Fruit fly (Drosophila melanogaster) whole organism, wandering third instar larva: ENCODE measurements around the gene mRpL30.

Experiments used
- Abd-B ChIP-seq: fragments of >200 bp; optimal IDR thresholded peaks from 2 replicates; lab custom pipeline; 2017; ENCODE audit warnings: missing biosample characterization, missing genetic modification characterization
- CG32264 ChIP-seq: fragments of 200-800 bp; sonication (Bioruptor generic); optimal IDR thresholded peaks from 2 replicates; lab custom pipeline; 2016; ENCODE audit warnings: missing biosample characterization, missing genetic modification characterization
- CG9705 ChIP-seq: fragments of 200-800 bp; sonication (Bioruptor generic); optimal IDR thresholded peaks from 2 replicates; lab custom pipeline; 2018; ENCODE audit warnings: missing biosample characterization, mild to moderate bottlenecking, missing genetic modification characterization
- CrebA ChIP-seq: fragments of 200-800 bp; sonication (Bioruptor generic); optimal IDR thresholded peaks from 2 replicates; lab custom pipeline; 2016; ENCODE audit warnings: missing biosample characterization, mild to moderate bottlenecking, missing genetic modification characterization, borderline replicate concordance
- Dfd ChIP-seq: fragments of >200 bp; optimal IDR thresholded peaks from 2 replicates; lab custom pipeline; 2017; ENCODE audit warnings: missing biosample characterization, missing genetic modification characterization
- Dif ChIP-seq: fragments of 200-275, 200-300 bp; sonication (Bioruptor generic); optimal IDR thresholded peaks from 2 replicates; lab custom pipeline; 2018; ENCODE audit warnings: missing biosample characterization, missing genetic modification characterization; ENCODE audit not compliant: partially characterized antibody
- GATAd ChIP-seq: sonication (Bioruptor generic); optimal IDR thresholded peaks from 2 replicates; lab custom pipeline; 2016; ENCODE audit warnings: missing biosample characterization, missing genetic modification characterization
- HLH106 ChIP-seq: fragments of 200-800 bp; optimal IDR thresholded peaks from 3 replicates; lab custom pipeline; 2019; ENCODE audit warnings: missing biosample characterization, mild to moderate bottlenecking, missing genetic modification characterization, moderate library complexity
- Hnf4 ChIP-seq: fragments of 200-800 bp; sonication (Bioruptor generic); optimal IDR thresholded peaks from 2 replicates; lab custom pipeline; 2016; ENCODE audit warnings: missing biosample characterization, mild to moderate bottlenecking, missing genetic modification characterization
- Hr78 ChIP-seq: fragments of >200 bp; optimal IDR thresholded peaks from 2 replicates; lab custom pipeline; 2017; ENCODE audit warnings: missing biosample characterization, missing genetic modification characterization
- Hr83 ChIP-seq: fragments of 200-300 bp; sonication (Bioruptor generic); optimal IDR thresholded peaks from 2 replicates; lab custom pipeline; 2016; ENCODE audit warnings: missing biosample characterization, mild to moderate bottlenecking, missing genetic modification characterization, moderate library complexity; ENCODE audit not compliant: poor library complexity, severe bottlenecking
- Jra ChIP-seq: sonication (Bioruptor generic); optimal IDR thresholded peaks from 2 replicates; lab custom pipeline; 2016; ENCODE audit warnings: missing biosample characterization, missing genetic modification characterization
- Mio ChIP-seq: sonication (Bioruptor generic); optimal IDR thresholded peaks from 2 replicates; lab custom pipeline; 2016; ENCODE audit warnings: missing biosample characterization, missing genetic modification characterization
- Myc ChIP-seq: fragments of >200 bp; optimal IDR thresholded peaks from 2 replicates; lab custom pipeline; 2017
- N ChIP-seq: fragments of >200 bp; optimal IDR thresholded peaks from 2 replicates; lab custom pipeline; 2018; ENCODE audit warnings: missing biosample characterization, missing external identifiers, missing genetic modification characterization
- OdsH ChIP-seq: fragments of 200-800 bp; sonication (Bioruptor generic); optimal IDR thresholded peaks from 2 replicates; lab custom pipeline; 2016; ENCODE audit warnings: missing biosample characterization, mild to moderate bottlenecking, missing genetic modification characterization
- Rel ChIP-seq, 2 experiments: fragments of 200-800 bp; sonication (Bioruptor generic) in 1 of 2; optimal IDR thresholded peaks; 2 replicates in 1 of 2; 3 replicates in 1 of 2; lab custom pipeline; 2016 to 2019; ENCODE audit warnings: mild to moderate bottlenecking in 2 of 2, missing biosample characterization in 2 of 2, missing genetic modification characterization in 2 of 2, moderate library complexity in 1 of 2
- Sp1 ChIP-seq: fragments of 200-800 bp; sonication (Bioruptor generic); optimal IDR thresholded peaks from 3 replicates; lab custom pipeline; 2019; ENCODE audit warnings: missing biosample characterization, mild to moderate bottlenecking, missing genetic modification characterization, moderate library complexity
- Vsx2 ChIP-seq: fragments of 200-300, 225-300 bp; sonication (Bioruptor generic); optimal IDR thresholded peaks from 2 replicates; lab custom pipeline; 2018; ENCODE audit warnings: missing biosample characterization, missing genetic modification characterization; ENCODE audit not compliant: partially characterized antibody
- br ChIP-seq: fragments of 200-800 bp; sonication (Bioruptor generic); optimal IDR thresholded peaks from 2 replicates; lab custom pipeline; 2016; ENCODE audit warnings: missing biosample characterization, missing genetic modification characterization
- brk ChIP-seq: fragments of 200-800 bp; sonication (Bioruptor generic); optimal IDR thresholded peaks from 2 replicates; lab custom pipeline; 2016; ENCODE audit warnings: missing biosample characterization, mild to moderate bottlenecking, missing genetic modification characterization
- dl ChIP-seq, 2 experiments: fragments of 175-275, 200-275 bp in 1 of 2; fragments of 200-275 bp in 1 of 2; sonication (Bioruptor generic); optimal IDR thresholded peaks; lab custom pipeline; 2018; ENCODE audit warnings: mild to moderate bottlenecking in 2 of 2, missing biosample characterization in 2 of 2, missing genetic modification characterization in 2 of 2, moderate library complexity in 2 of 2; ENCODE audit not compliant: partially characterized antibody in 2 of 2, insufficient read depth in 1 of 2
- dmrt93B ChIP-seq: fragments of 200-800 bp; sonication (Bioruptor generic); optimal IDR thresholded peaks from 2 replicates; lab custom pipeline; 2018; ENCODE audit warnings: missing biosample characterization, mild to moderate bottlenecking, missing genetic modification characterization
- dsf ChIP-seq: sonication (Bioruptor generic); optimal IDR thresholded peaks from 2 replicates; lab custom pipeline; 2016; ENCODE audit warnings: missing biosample characterization, missing genetic modification characterization, borderline replicate concordance
- ey ChIP-seq: fragments of 200-800 bp; sonication (Bioruptor generic); optimal IDR thresholded peaks from 2 replicates; lab custom pipeline; 2016; ENCODE audit warnings: missing biosample characterization, missing genetic modification characterization
- foxo ChIP-seq, 2 experiments: fragments of 200-800 bp; sonication (Bioruptor generic); optimal IDR thresholded peaks; 2 replicates in 1 of 2; 3 replicates in 1 of 2; lab custom pipeline; 2016 to 2017; ENCODE audit warnings: missing biosample characterization in 2 of 2, missing genetic modification characterization in 2 of 2
- fru ChIP-seq: fragments of 200-800 bp; sonication (Bioruptor generic); optimal IDR thresholded peaks from 3 replicates; lab custom pipeline; 2016; ENCODE audit warnings: missing biosample characterization, mild to moderate bottlenecking, missing genetic modification characterization
- h ChIP-seq: fragments of 200-800 bp; sonication (Bioruptor generic); optimal IDR thresholded peaks from 3 replicates; lab custom pipeline; 2016; ENCODE audit warnings: missing biosample characterization, mild to moderate bottlenecking, missing genetic modification characterization
- jim ChIP-seq: fragments of 175-275, 200-325 bp; sonication (Bioruptor generic); optimal IDR thresholded peaks from 2 replicates; lab custom pipeline; 2016; ENCODE audit warnings: missing biosample characterization, mild to moderate bottlenecking, missing genetic modification characterization
- lola ChIP-seq: fragments of >200 bp; optimal IDR thresholded peaks from 2 replicates; lab custom pipeline; 2017; ENCODE audit warnings: missing biosample characterization, missing genetic modification characterization
- pan ChIP-seq: fragments of >200 bp; optimal IDR thresholded peaks from 2 replicates; lab custom pipeline; 2017
- psq ChIP-seq: fragments of 200-800 bp; sonication (Bioruptor generic); optimal IDR thresholded peaks from 3 replicates; lab custom pipeline; 2017; ENCODE audit warnings: missing biosample characterization, mild to moderate bottlenecking, missing genetic modification characterization, moderate library complexity
- rgr ChIP-seq: fragments of 200-800 bp; sonication (Bioruptor generic); optimal IDR thresholded peaks from 3 replicates; lab custom pipeline; 2016; ENCODE audit warnings: missing biosample characterization, mild to moderate bottlenecking, missing genetic modification characterization
- sage ChIP-seq: fragments of 200-800 bp; sonication (Bioruptor generic); optimal IDR thresholded peaks from 2 replicates; lab custom pipeline; 2016; ENCODE audit warnings: missing biosample characterization, mild to moderate bottlenecking, missing genetic modification characterization
- sv ChIP-seq: fragments of 200-800 bp; sonication (Bioruptor generic); optimal IDR thresholded peaks from 3 replicates; lab custom pipeline; 2016; ENCODE audit warnings: missing biosample characterization, missing genetic modification characterization
- tai ChIP-seq: sonication (Bioruptor generic); optimal IDR thresholded peaks from 2 replicates; lab custom pipeline; 2016; ENCODE audit warnings: missing biosample characterization, missing genetic modification characterization
- usp ChIP-seq: fragments of >200 bp; optimal IDR thresholded peaks from 2 replicates; lab custom pipeline; 2017; ENCODE audit warnings: missing biosample characterization, missing genetic modification characterization
- woc ChIP-seq: sonication (Bioruptor generic); optimal IDR thresholded peaks from 2 replicates; lab custom pipeline; 2016; ENCODE audit warnings: missing biosample characterization, mild to moderate bottlenecking, missing genetic modification characterization

The mRpL30 gene

dm6 chrX:4679813-4680381, 32.2 kb downstream of the mRpL30 start (continued):
- TF ChIP-seq dmrt93B (GFP tag; lab: Kevin White, UChicago) (peak; percentile 13), Mio (GFP tag; lab: Kevin White, UChicago) (no peak), OdsH (GFP tag; lab: Kevin White, UChicago) (peak; percentile 54), tai (GFP tag; lab: Kevin White, UChicago) (no peak), Hnf4 (GFP tag; lab: Kevin White, UChicago) (peak; percentile 51), jim (GFP tag; lab: Kevin White, UChicago) (no peak), Sp1 (peak; percentile 50), rgr (peak; percentile 46), sv (GFP tag; lab: Kevin White, UChicago) (peak; percentile 12), CG32264 (GFP tag; lab: Kevin White, UChicago) (no peak)

dm6 chrX:4684444-4684924, 36.8 kb downstream of the mRpL30 start:
- TF ChIP-seq lola, result no peak
- peak; percentile 86 for TF ChIP-seq jim (GFP tag; lab: Kevin White, UChicago)
- peak; percentile 69 for TF ChIP-seq sv (GFP tag; lab: Kevin White, UChicago)
- TF ChIP-seq CG9705 (GFP tag; lab: Kevin White, UChicago), result peak; percentile 65
- TF ChIP-seq brk, result no peak
- TF ChIP-seq Mio (GFP tag; lab: Kevin White, UChicago), result peak; percentile 55
- peak; percentile 79 for TF ChIP-seq OdsH (GFP tag; lab: Kevin White, UChicago)
- peak; percentile 88 for TF ChIP-seq fru (GFP tag; lab: Kevin White, UChicago)
- no peak for TF ChIP-seq usp (GFP tag; lab: Kevin White, UChicago)
- peak; percentile 24 to 36 for TF ChIP-seq dl (GFP tag; optimal IDR thresholded peaks at IDR 0.05; lab: Kevin White, UChicago; ENCODE audit: insufficient read depth in 1 of 2, partially characterized antibody in 2 of 2)
- no peak for TF ChIP-seq N (GFP tag; lab: Kevin White, UChicago)
- TF ChIP-seq CG32264 (GFP tag; lab: Kevin White, UChicago), result peak; percentile 68
- peak; percentile 76 for TF ChIP-seq dmrt93B (GFP tag; lab: Kevin White, UChicago)
- peak; percentile 89 for TF ChIP-seq HLH106 (tag; lab: Kevin White, UChicago)
- peak; percentile 69 for TF ChIP-seq dsf
- TF ChIP-seq Vsx2 (GFP tag; lab: Kevin White, UChicago), result no peak
- TF ChIP-seq pan (lab: Kevin White, UChicago), result no peak
- TF ChIP-seq Hnf4 (GFP tag; lab: Kevin White, UChicago), result peak; percentile 88
- peak in 1 of 2 experiments; percentile 91 for TF ChIP-seq foxo (GFP tag; optimal IDR thresholded peaks at IDR 0.05; lab: Kevin White, UChicago)
- TF ChIP-seq tai (GFP tag; lab: Kevin White, UChicago), result peak; percentile 88
- TF ChIP-seq GATAd (GFP tag; lab: Kevin White, UChicago), result peak; percentile 19
- TF ChIP-seq Sp1, result peak; percentile 84
- TF ChIP-seq br (GFP tag; lab: Kevin White, UChicago), result peak; percentile 87
- peak; percentile 75 for TF ChIP-seq psq
- peak; percentile 76 for TF ChIP-seq woc (GFP tag; lab: Kevin White, UChicago)
- peak; percentile 89 for TF ChIP-seq h (GFP tag; lab: Kevin White, UChicago)
- peak; percentile 89 for TF ChIP-seq ey (GFP tag; lab: Kevin White, UChicago)
- TF ChIP-seq Myc (lab: Kevin White, UChicago), result no peak
- no peak for TF ChIP-seq Dfd (GFP tag; lab: Kevin White, UChicago)
- TF ChIP-seq Jra (GFP tag; lab: Kevin White, UChicago), result peak; percentile 96
- TF ChIP-seq Dif (GFP tag; lab: Kevin White, UChicago), result peak; percentile 54
- no peak for TF ChIP-seq Rel (GFP tag; optimal IDR thresholded peaks at IDR 0.05; lab: Kevin White, UChicago)
- peak; percentile 100 for TF ChIP-seq Rel (tag; optimal IDR thresholded peaks at IDR 0.05; lab: Kevin White, UChicago)
- no peak for TF ChIP-seq Abd-B (GFP tag; lab: Kevin White, UChicago)
- TF ChIP-seq Hr83 (GFP tag; lab: Kevin White, UChicago), result peak; percentile 86
- TF ChIP-seq CrebA (GFP tag; lab: Kevin White, UChicago), result no peak
- peak; percentile 36 for TF ChIP-seq sage
- no peak for TF ChIP-seq Hr78
- peak; percentile 86 for TF ChIP-seq rgr
